Worm (Caenorhabditis elegans): ENCODE results near the gene sups-1.

Gene sups-1

ce11 chrX:6029075-6029474 is 25.1 kb downstream of the sups-1 start:
- TF ChIP-seq tab-1 (GFP tag; IDR thresholded peaks at IDR 0.05) (no peak), ztf-29 (GFP tag; IDR thresholded peaks at IDR 0.05) (no peak), med-1 (GFP tag; optimal IDR thresholded peaks at IDR 0.05; ENCODE audit: insufficient read depth) (no peak), cog-1 (tag; optimal IDR thresholded peaks at IDR 0.05) (no peak), ztf-23 (GFP tag; IDR thresholded peaks at IDR 0.05) (no peak), flt-1 (GFP tag; IDR thresholded peaks at IDR 0.05) (no peak), ref-1 (GFP tag; conservative IDR thresholded peaks at IDR 0.05) (no peak), klf-2 (GFP tag; conservative IDR thresholded peaks at IDR 0.05) (no peak), T22C8.4 (GFP tag; IDR thresholded peaks at IDR 0.05) (no peak)

DNA sequence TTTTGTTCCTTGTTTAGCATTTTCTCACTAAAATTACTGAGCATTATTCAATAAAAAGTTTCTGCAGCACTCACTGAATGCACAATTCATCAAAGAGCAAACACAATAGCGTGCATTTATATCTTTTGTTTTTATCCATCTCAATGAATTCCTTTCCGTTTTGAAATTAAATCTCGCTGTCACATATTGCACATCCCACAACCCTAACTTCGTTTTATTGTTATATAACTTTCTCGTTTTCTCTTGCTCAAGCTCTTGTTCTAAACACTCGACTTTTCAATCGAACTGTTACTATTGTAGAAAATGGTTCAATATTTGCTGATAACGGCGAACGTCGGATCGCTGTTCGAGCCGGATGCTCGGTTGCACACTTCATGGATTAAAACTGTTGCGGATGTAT is 27.2 kb downstream of the sups-1 start, which contains the start of gene ipp-5:
TSS of gene ipp-5 (plus strand) at position 301 of the 400 bp plus-strand sequence.
- TF ChIP-seq ref-1 (GFP tag; conservative IDR thresholded peaks at IDR 0.05): no peak
- no peak for TF ChIP-seq flt-1 (GFP tag; IDR thresholded peaks at IDR 0.05)
- TF ChIP-seq ztf-29 (GFP tag; IDR thresholded peaks at IDR 0.05): no peak
- no peak for TF ChIP-seq ztf-23 (GFP tag; IDR thresholded peaks at IDR 0.05)
- TF ChIP-seq klf-2 (GFP tag; conservative IDR thresholded peaks at IDR 0.05): no peak
- TF ChIP-seq cog-1 (tag; optimal IDR thresholded peaks at IDR 0.05): no peak
- TF ChIP-seq tab-1 (GFP tag; IDR thresholded peaks at IDR 0.05): no peak
- no peak for TF ChIP-seq med-1 (GFP tag; optimal IDR thresholded peaks at IDR 0.05; ENCODE audit: insufficient read depth)
- no peak for TF ChIP-seq T22C8.4 (GFP tag; IDR thresholded peaks at IDR 0.05)

DNA sequence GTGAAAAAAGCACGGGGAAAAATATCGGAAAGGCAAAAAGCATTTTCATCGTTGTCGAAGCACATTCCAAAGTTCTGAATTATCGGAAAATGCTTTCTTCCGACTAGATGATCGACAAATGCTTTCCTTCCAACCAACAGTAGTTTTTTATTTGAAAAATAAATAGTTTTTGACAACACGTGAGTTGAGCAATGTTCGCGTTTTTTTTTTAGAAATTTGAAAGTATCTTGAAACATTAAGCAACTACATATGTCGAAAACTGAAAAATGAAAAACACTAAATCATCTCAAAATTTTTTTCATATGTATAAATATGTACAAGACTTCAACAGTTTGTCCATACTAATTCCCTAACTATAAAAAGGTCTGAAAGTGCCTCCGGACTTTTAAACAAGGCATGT is 35.6 kb downstream of the sups-1 start, which contains the start of gene hsp-25:
TSS of gene hsp-25 (minus strand) at position 101 of the 400 bp plus-strand sequence.
- TF ChIP-seq klf-2 (GFP tag; conservative IDR thresholded peaks at IDR 0.05) (no peak), tab-1 (GFP tag; IDR thresholded peaks at IDR 0.05) (no peak), ref-1 (GFP tag; conservative IDR thresholded peaks at IDR 0.05) (no peak), cog-1 (tag; optimal IDR thresholded peaks at IDR 0.05) (no peak), T22C8.4 (GFP tag; IDR thresholded peaks at IDR 0.05) (no peak), med-1 (GFP tag; optimal IDR thresholded peaks at IDR 0.05; ENCODE audit: insufficient read depth) (no peak), ztf-29 (GFP tag; IDR thresholded peaks at IDR 0.05) (no peak), flt-1 (GFP tag; IDR thresholded peaks at IDR 0.05) (no peak), ztf-23 (GFP tag; IDR thresholded peaks at IDR 0.05) (no peak)

DNA sequence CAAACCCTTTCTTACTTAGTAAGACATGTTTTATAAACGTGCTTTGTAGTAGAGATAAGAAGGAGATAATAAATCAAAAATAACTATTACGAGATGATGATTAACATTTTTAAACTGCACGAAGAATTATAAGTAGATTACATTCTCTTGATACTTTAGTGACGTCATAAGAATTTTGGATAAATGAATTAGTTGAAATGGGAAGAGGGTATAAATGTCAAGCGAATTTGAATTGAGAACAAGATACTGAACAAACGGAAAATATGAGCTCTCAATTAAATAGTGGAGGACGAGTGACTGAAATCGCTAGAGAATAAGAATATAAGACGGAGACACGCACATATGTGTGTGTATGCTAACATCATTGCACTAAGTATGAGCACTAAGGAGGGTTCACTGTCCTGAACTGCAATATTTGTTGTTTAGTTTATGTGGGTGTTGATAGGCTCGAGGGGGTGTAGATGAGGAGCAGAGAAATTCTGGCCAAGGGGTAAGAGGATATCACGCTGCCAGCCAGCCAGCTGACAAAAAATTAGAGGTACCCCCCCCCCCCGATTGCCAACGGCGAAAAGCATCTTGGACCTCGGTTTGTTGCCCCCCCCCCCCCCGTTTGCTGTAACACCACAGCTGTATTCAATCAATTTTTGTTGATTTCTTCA is 36.6 kb downstream of the sups-1 start:
- no peak for TF ChIP-seq flt-1 (GFP tag; IDR thresholded peaks at IDR 0.05)
- TF ChIP-seq ref-1 (GFP tag; conservative IDR thresholded peaks at IDR 0.05): no peak
- no peak for TF ChIP-seq klf-2 (GFP tag; conservative IDR thresholded peaks at IDR 0.05)

ce11 chrX:6041094-6041441 is 37.1 kb downstream of the sups-1 start:
- no peak for TF ChIP-seq tab-1 (GFP tag; IDR thresholded peaks at IDR 0.05)
- TF ChIP-seq ztf-23 (GFP tag; IDR thresholded peaks at IDR 0.05): no peak
- no peak for TF ChIP-seq cog-1 (tag; optimal IDR thresholded peaks at IDR 0.05)
- no peak for TF ChIP-seq T22C8.4 (GFP tag; IDR thresholded peaks at IDR 0.05)
- no peak for TF ChIP-seq klf-2 (GFP tag; conservative IDR thresholded peaks at IDR 0.05)
- no peak for TF ChIP-seq flt-1 (GFP tag; IDR thresholded peaks at IDR 0.05)

DNA sequence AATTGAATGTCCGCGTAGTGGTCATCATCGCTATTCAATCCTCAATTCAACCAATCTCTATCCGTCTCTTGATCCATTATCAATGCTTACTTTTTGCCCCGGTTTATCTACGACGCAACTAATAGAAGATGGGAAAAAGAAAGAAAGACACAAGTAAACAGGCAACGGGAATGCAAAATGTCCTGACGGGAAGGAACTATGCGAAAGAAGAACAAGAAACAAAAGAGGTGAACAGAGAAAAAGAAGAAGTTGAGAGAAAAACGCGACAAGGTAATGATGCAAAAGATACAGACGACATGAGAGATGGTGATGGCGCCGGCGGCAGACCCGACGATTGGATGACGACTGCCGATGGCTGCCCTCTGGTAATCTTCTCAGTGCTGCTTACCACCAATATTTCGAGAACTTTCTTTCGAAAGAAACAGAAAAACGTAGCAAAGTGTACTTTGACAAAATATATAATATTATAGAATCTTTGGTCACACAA is 38.1 kb downstream of the sups-1 start:
- TF ChIP-seq ztf-29 (GFP tag; IDR thresholded peaks at IDR 0.05) (no peak), T22C8.4 (GFP tag; IDR thresholded peaks at IDR 0.05) (no peak), tab-1 (GFP tag; IDR thresholded peaks at IDR 0.05) (0 out of 2 replicates have a peak, but pooled peaks have one; percentile 29), cog-1 (tag; optimal IDR thresholded peaks at IDR 0.05) (no peak), ztf-23 (GFP tag; IDR thresholded peaks at IDR 0.05) (no peak), klf-2 (GFP tag; conservative IDR thresholded peaks at IDR 0.05) (no peak), flt-1 (GFP tag; IDR thresholded peaks at IDR 0.05) (no peak)

DNA sequence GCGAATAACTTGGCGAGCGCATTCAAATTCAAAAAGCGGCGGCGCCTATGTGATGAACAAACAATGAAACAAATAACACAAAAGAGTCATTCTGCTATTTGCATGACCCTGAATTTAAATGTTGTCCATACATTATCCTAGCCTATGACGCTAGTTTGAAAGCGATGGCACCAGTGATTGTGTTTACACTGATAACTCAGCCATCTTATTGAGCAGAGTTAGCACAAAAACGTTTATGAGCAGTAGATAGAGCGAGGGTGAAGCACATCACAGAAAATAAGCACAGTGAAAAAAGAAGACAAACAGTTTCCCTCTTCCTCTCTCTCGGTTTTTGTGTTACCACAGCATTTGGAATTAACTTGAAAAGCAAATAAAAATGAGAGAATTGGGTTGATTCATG is 39.3 kb downstream of the sups-1 start:
- no peak for TF ChIP-seq cog-1 (tag; optimal IDR thresholded peaks at IDR 0.05)
- TF ChIP-seq ref-1 (GFP tag; conservative IDR thresholded peaks at IDR 0.05): no peak
- TF ChIP-seq ztf-29 (GFP tag; IDR thresholded peaks at IDR 0.05): no peak
- TF ChIP-seq flt-1 (GFP tag; IDR thresholded peaks at IDR 0.05): no peak
- TF ChIP-seq T22C8.4 (GFP tag; IDR thresholded peaks at IDR 0.05): no peak
- TF ChIP-seq klf-2 (GFP tag; conservative IDR thresholded peaks at IDR 0.05): no peak
- TF ChIP-seq ztf-23 (GFP tag; IDR thresholded peaks at IDR 0.05): no peak

- no peak for TF ChIP-seq flt-1 (GFP tag; IDR thresholded peaks at IDR 0.05)
- TF ChIP-seq med-1 (GFP tag; optimal IDR thresholded peaks at IDR 0.05; ENCODE audit: insufficient read depth): no peak
- no peak for TF ChIP-seq cog-1 (tag; optimal IDR thresholded peaks at IDR 0.05)
- no peak for TF ChIP-seq tab-1 (GFP tag; IDR thresholded peaks at IDR 0.05)
- TF ChIP-seq T22C8.4 (GFP tag; IDR thresholded peaks at IDR 0.05): no peak
- no peak for TF ChIP-seq ztf-29 (GFP tag; IDR thresholded peaks at IDR 0.05)
- no peak for TF ChIP-seq ztf-23 (GFP tag; IDR thresholded peaks at IDR 0.05)
Measured at ce11 chrX:6048508-6048907, 44.6 kb downstream of the sups-1 start, which contains the start of gene pak-1. pak-1 (minus strand) TSS chrX:6048608.

- TF ChIP-seq cog-1 (tag; optimal IDR thresholded peaks at IDR 0.05): no peak
- no peak for TF ChIP-seq med-1 (GFP tag; optimal IDR thresholded peaks at IDR 0.05; ENCODE audit: insufficient read depth)
- no peak for TF ChIP-seq klf-2 (GFP tag; conservative IDR thresholded peaks at IDR 0.05)
- TF ChIP-seq flt-1 (GFP tag; IDR thresholded peaks at IDR 0.05): 0 out of 2 replicates have a peak, but pooled peaks have one; percentile 19
- peak; percentile 63 for TF ChIP-seq T22C8.4 (GFP tag; IDR thresholded peaks at IDR 0.05)
- no peak for TF ChIP-seq ref-1 (GFP tag; conservative IDR thresholded peaks at IDR 0.05)
- no peak for TF ChIP-seq tab-1 (GFP tag; IDR thresholded peaks at IDR 0.05)
- TF ChIP-seq ztf-23 (GFP tag; IDR thresholded peaks at IDR 0.05): no peak
Measured at ce11 chrX:6050078-6050477, 46.1 kb downstream of the sups-1 start.

- TF ChIP-seq flt-1 (GFP tag; IDR thresholded peaks at IDR 0.05): no peak
- no peak for TF ChIP-seq ztf-23 (GFP tag; IDR thresholded peaks at IDR 0.05)
- no peak for TF ChIP-seq T22C8.4 (GFP tag; IDR thresholded peaks at IDR 0.05)
- TF ChIP-seq ref-1 (GFP tag; conservative IDR thresholded peaks at IDR 0.05): no peak
Measured at ce11 chrX:6050849-6051248, 46.9 kb downstream of the sups-1 start.
